Fruit fly (Drosophila melanogaster): ENCODE results near the gene p.

The p gene

dm6 chr3R:8659907-8660660, 10.4 kb downstream of the p start (continued):
- TF ChIP-seq CG9797 (GFP tag; optimal IDR thresholded peaks at IDR 0.05) (peak; percentile 78), NC2α (GFP tag; optimal IDR thresholded peaks at IDR 0.05) (peak; percentile 4), CG16813 (GFP tag; IDR thresholded peaks at IDR 0.05; ENCODE audit: partially characterized antibody) (peak; percentile 92), CG9215 (GFP tag; IDR thresholded peaks at IDR 0.05) (no peak), CHES-1-like (GFP tag; optimal IDR thresholded peaks at IDR 0.05) (peak; percentile 73), zfh2 (GFP tag; optimal IDR thresholded peaks at IDR 0.05) (peak; percentile 29), H15 (GFP tag; IDR thresholded peaks at IDR 0.05) (0 out of 3 replicates have a peak, but pooled peaks have one; percentile 6), CG12744 (GFP tag; optimal IDR thresholded peaks at IDR 0.05) (no peak), CG17912 (GFP tag; optimal IDR thresholded peaks at IDR 0.05) (peak; percentile 32), gfzf (GFP tag; optimal IDR thresholded peaks at IDR 0.05) (peak; percentile 65), tup (GFP tag; optimal IDR thresholded peaks at IDR 0.05) (no peak), CG5245 (GFP tag; optimal IDR thresholded peaks at IDR 0.05) (peak; percentile 43), NfI (GFP tag; optimal IDR thresholded peaks at IDR 0.05) (peak; percentile 42), CG4730 (GFP tag; IDR thresholded peaks at IDR 0.05) (no peak), CG15269 (tag; optimal IDR thresholded peaks at IDR 0.05) (peak; percentile 37), CG18011 (GFP tag; optimal IDR thresholded peaks at IDR 0.05) (peak; percentile 22), caup (GFP tag; optimal IDR thresholded peaks at IDR 0.05; ENCODE audit: severe bottlenecking) (peak; percentile 75), CG8765 (GFP tag; IDR thresholded peaks at IDR 0.05) (0 out of 2 replicates have a peak, but pooled peaks have one; percentile 18), CG17385 (GFP tag; optimal IDR thresholded peaks at IDR 0.05) (peak; percentile 37), scrt (GFP tag; optimal IDR thresholded peaks at IDR 0.05) (peak; percentile 6), CG4617 (GFP tag; optimal IDR thresholded peaks at IDR 0.05; ENCODE audit: borderline replicate concordance) (peak; percentile 77), CG15601 (tag; optimal IDR thresholded peaks at IDR 0.05) (peak; percentile 60), Med (GFP tag) (peak; percentile 98), CG2875 (GFP tag; optimal IDR thresholded peaks at IDR 0.05) (peak; percentile 40), CoRest (tag; optimal IDR thresholded peaks at IDR 0.05) (peak; percentile 60), kay (GFP tag; optimal IDR thresholded peaks at IDR 0.05) (no peak), ci (GFP tag; IDR thresholded peaks at IDR 0.05) (peak; percentile 71; the same call in 1 of the 3 replicates), CG8924 (tag; optimal IDR thresholded peaks at IDR 0.05) (peak; percentile 48), abd-A (tag; optimal IDR thresholded peaks at IDR 0.05) (peak; percentile 8), CG18619 (GFP tag; optimal IDR thresholded peaks at IDR 0.05) (peak; percentile 21), CG14710 (tag; optimal IDR thresholded peaks at IDR 0.05) (peak; percentile 80), CG11723 (GFP tag; optimal IDR thresholded peaks at IDR 0.05) (peak; percentile 32), ranshi (GFP tag; IDR thresholded peaks at IDR 0.05) (0 out of 2 replicates have a peak, but pooled peaks have one; percentile 20), CG9727 (GFP tag; optimal IDR thresholded peaks at IDR 0.05) (peak; percentile 38), E2f2 (GFP tag; IDR thresholded peaks at IDR 0.05) (peak; percentile 99), CG10543 (GFP tag; optimal IDR thresholded peaks at IDR 0.05) (peak; percentile 68), stwl (tag; optimal IDR thresholded peaks at IDR 0.05) (peak; percentile 76), Max (GFP tag; optimal IDR thresholded peaks at IDR 0.05) (peak; percentile 76), B-H2 (GFP tag; optimal IDR thresholded peaks at IDR 0.05) (peak; percentile 67), CG7963 (GFP tag; IDR thresholded peaks at IDR 0.05; ENCODE audit: partially characterized antibody) (peak; percentile 91), CG10565 (GFP tag; optimal IDR thresholded peaks at IDR 0.05) (no peak), CG7987 (GFP tag; optimal IDR thresholded peaks at IDR 0.05) (peak; percentile 93), mld (GFP tag; IDR thresholded peaks at IDR 0.05; ENCODE audit: partially characterized antibody) (peak; percentile 83), CG13424 (tag; optimal IDR thresholded peaks at IDR 0.05) (peak; percentile 46), dan (GFP tag; IDR thresholded peaks at IDR 0.05) (no peak), Pdp1 (GFP tag; optimal IDR thresholded peaks at IDR 0.05) (peak in 1 of 2 experiments; percentile 19), Aef1 (GFP tag; IDR thresholded peaks at IDR 0.05) (no peak)

All from whole organism, embryonic.